Fruit fly (Drosophila melanogaster) whole organism, embryonic: ENCODE data around the gene CG45073.

Experiments used
- Asciz ChIP-seq: fragments of 200-800 bp; sonication (Bioruptor generic); optimal IDR thresholded peaks from 2 replicates; lab custom pipeline; 2017; ENCODE audit warnings: missing biosample characterization, mild to moderate bottlenecking, missing genetic modification characterization, missing genetic modification reagents
- Awh ChIP-seq: fragments of 200-800 bp; sonication (Bioruptor generic); IDR thresholded peaks from 2 replicates; pipeline ENCODE4, ENCODE4 v1.3.6; 2022; ENCODE audit warnings: missing biosample characterization, missing genetic modification characterization
- Bteb2 ChIP-seq: fragments of 200-800 bp; sonication (Bioruptor generic); optimal IDR thresholded peaks from 2 replicates; lab custom pipeline; 2016; ENCODE audit warnings: missing biosample characterization, missing genetic modification characterization
- CG10274 ChIP-seq: fragments of 200-800 bp; sonication (Bioruptor generic); optimal IDR thresholded peaks from 3 replicates; lab custom pipeline; 2017; ENCODE audit warnings: missing biosample characterization, mild to moderate bottlenecking, missing genetic modification characterization
- CG10431 ChIP-seq: fragments of 200-800 bp; sonication (Bioruptor generic); optimal IDR thresholded peaks from 3 replicates; lab custom pipeline; 2018; ENCODE audit warnings: missing biosample characterization, mild to moderate bottlenecking, missing genetic modification characterization
- CG11560 ChIP-seq: fragments of 200-800 bp; sonication (Bioruptor generic); IDR thresholded peaks from 3 replicates; pipeline ENCODE4 v1.3.6; 2022; ENCODE audit warnings: missing biosample characterization, missing genetic modification characterization
- CG12236 ChIP-seq: fragments of 200-800 bp; sonication (Bioruptor generic); optimal IDR thresholded peaks from 2 replicates; lab custom pipeline; 2016; ENCODE audit warnings: missing biosample characterization, missing genetic modification characterization
- CG13624 ChIP-seq: fragments of 200-800 bp; sonication (Bioruptor generic); optimal IDR thresholded peaks from 2 replicates; lab custom pipeline; 2016; ENCODE audit warnings: missing biosample characterization, missing genetic modification characterization
- CG15011 ChIP-seq: fragments of 200-800 bp; sonication (Bioruptor generic); optimal IDR thresholded peaks from 3 replicates; lab custom pipeline; 2018; ENCODE audit warnings: missing biosample characterization, mild to moderate bottlenecking, missing genetic modification characterization
- CG15601 ChIP-seq: fragments of 200-800 bp; sonication (Bioruptor generic); optimal IDR thresholded peaks from 3 replicates; lab custom pipeline; 2019; ENCODE audit warnings: missing biosample characterization, mild to moderate bottlenecking, missing genetic modification characterization, moderate library complexity
- CG16815 ChIP-seq: fragments of 200-800 bp; sonication (Bioruptor generic); optimal IDR thresholded peaks from 3 replicates; lab custom pipeline; 2017; ENCODE audit warnings: missing biosample characterization, mild to moderate bottlenecking, missing genetic modification characterization
- CG16863 ChIP-seq: fragments of 200-800 bp; sonication (Bioruptor generic); optimal IDR thresholded peaks from 3 replicates; lab custom pipeline; 2016; ENCODE audit warnings: missing biosample characterization, missing genetic modification characterization
- CG1832 ChIP-seq: fragments of 200-800 bp; sonication (Bioruptor generic); optimal IDR thresholded peaks from 2 replicates; lab custom pipeline; 2017; ENCODE audit warnings: missing biosample characterization, mild to moderate bottlenecking, missing genetic modification characterization, inconsistent platforms
- CG18599 ChIP-seq: fragments of 200-800 bp; sonication (Bioruptor generic); optimal IDR thresholded peaks from 3 replicates; lab custom pipeline; 2017; ENCODE audit warnings: missing biosample characterization, missing genetic modification characterization, mild to moderate bottlenecking, moderate library complexity, missing genetic modification reagents
- CG2875 ChIP-seq: fragments of 200-800 bp; sonication (Bioruptor generic); optimal IDR thresholded peaks from 2 replicates; lab custom pipeline; 2017; ENCODE audit warnings: missing biosample characterization, mild to moderate bottlenecking, missing genetic modification characterization, missing genetic modification reagents
- CG32532 ChIP-seq: fragments of 200-800 bp; sonication (Bioruptor generic); IDR thresholded peaks from 2 replicates; pipeline ENCODE4 v1.3.6; 2022; ENCODE audit warnings: missing biosample characterization, missing genetic modification characterization
- CG34376 ChIP-seq: fragments of 200-800 bp; sonication (Bioruptor generic); optimal IDR thresholded peaks from 2 replicates; lab custom pipeline; 2018; ENCODE audit warnings: missing biosample characterization, mild to moderate bottlenecking, missing genetic modification characterization
- CG4707 ChIP-seq: fragments of 200-800 bp; sonication (Bioruptor generic); optimal IDR thresholded peaks from 2 replicates; lab custom pipeline; 2018; ENCODE audit warnings: missing biosample characterization, mild to moderate bottlenecking, missing genetic modification characterization, moderate library complexity
- CG8281 ChIP-seq: fragments of 200-800 bp; sonication (Bioruptor generic); optimal IDR thresholded peaks from 2 replicates; lab custom pipeline; 2018; ENCODE audit warnings: missing biosample characterization, mild to moderate bottlenecking, missing genetic modification characterization, moderate library complexity
- CG8290 ChIP-seq, 3 experiments: fragments of 200-800 bp; sonication (Bioruptor generic); optimal IDR thresholded peaks; 2 replicates each; lab custom pipeline; 2016 to 2019; ENCODE audit warnings: missing biosample characterization in 3 of 3, missing genetic modification characterization in 3 of 3, mild to moderate bottlenecking in 2 of 3, moderate library complexity in 1 of 3
- CoRest ChIP-seq: fragments of 200-800 bp; sonication (Bioruptor generic); optimal IDR thresholded peaks from 3 replicates; lab custom pipeline; 2018; ENCODE audit warnings: missing biosample characterization, mild to moderate bottlenecking, missing genetic modification characterization, moderate library complexity
- Dad ChIP-seq: fragments of 200-800 bp; sonication (Bioruptor generic); optimal IDR thresholded peaks from 3 replicates; lab custom pipeline; 2016; ENCODE audit warnings: missing biosample characterization, missing genetic modification characterization
- Gsc ChIP-seq: fragments of 200-800 bp; sonication (Bioruptor generic); IDR thresholded peaks from 2 replicates; pipeline ENCODE4 v1.3.6; 2022; ENCODE audit warnings: missing biosample characterization, missing genetic modification characterization
- H15 ChIP-seq: fragments of 200-800 bp; sonication (Bioruptor generic); IDR thresholded peaks from 3 replicates; pipeline ENCODE4 v1.3.6; 2022; ENCODE audit warnings: missing biosample characterization, missing genetic modification characterization
- Hsf ChIP-seq: fragments of 200-800 bp; sonication (Bioruptor generic); optimal IDR thresholded peaks from 3 replicates; lab custom pipeline; 2016; ENCODE audit warnings: missing biosample characterization, missing genetic modification characterization
- Kr ChIP-seq: fragments of 200-800 bp; sonication (Bioruptor generic); optimal IDR thresholded peaks from 2 replicates; lab custom pipeline; 2017; ENCODE audit warnings: missing biosample characterization, mild to moderate bottlenecking, missing genetic modification characterization
- MTF-1 ChIP-seq: fragments of 200-800 bp; sonication (Bioruptor generic); optimal IDR thresholded peaks from 2 replicates; lab custom pipeline; 2018; ENCODE audit warnings: missing biosample characterization, mild to moderate bottlenecking, missing genetic modification characterization, borderline replicate concordance
- Mes4 ChIP-seq: fragments of 200-800 bp; sonication (Bioruptor generic); optimal IDR thresholded peaks from 2 replicates; lab custom pipeline; 2016; ENCODE audit warnings: missing biosample characterization, missing genetic modification characterization
- Trl ChIP-seq, 3 experiments: fragments of >200 bp in 2 of 3; fragments of 200-800 bp in 1 of 3; sonication (Bioruptor generic) in 1 of 3; optimal IDR thresholded peaks; 2 replicates in 1 of 3; 3 replicates in 2 of 3; lab custom pipeline; 2016 to 2017; ENCODE audit warnings: missing biosample characterization in 1 of 3, missing genetic modification characterization in 1 of 3
- ab ChIP-seq: fragments of 200-800 bp; sonication (Bioruptor generic); optimal IDR thresholded peaks from 2 replicates; lab custom pipeline; 2016; ENCODE audit warnings: missing biosample characterization, missing genetic modification characterization
- aop ChIP-seq: fragments of 200-800 bp; sonication (Bioruptor generic); IDR thresholded peaks from 2 replicates; pipeline ENCODE4 v1.3.6; 2022; ENCODE audit warnings: missing biosample characterization, missing genetic modification characterization
- bbx ChIP-seq: fragments of 200-800 bp; sonication (Bioruptor generic); IDR thresholded peaks from 2 replicates; pipeline ENCODE4 v1.3.6; 2022; ENCODE audit warnings: missing biosample characterization, missing genetic modification characterization; ENCODE audit not compliant: partially characterized antibody
- bigmax ChIP-seq: fragments of 200-800 bp; sonication (Bioruptor generic); optimal IDR thresholded peaks from 2 replicates; lab custom pipeline; 2018; ENCODE audit warnings: missing biosample characterization, mild to moderate bottlenecking, missing genetic modification characterization
- br ChIP-seq: fragments of >200 bp; optimal IDR thresholded peaks from 2 replicates; lab custom pipeline; 2017
- chm ChIP-seq: fragments of 200-800 bp; sonication (Bioruptor generic); IDR thresholded peaks from 2 replicates; pipeline ENCODE4 v1.3.6; 2022; ENCODE audit warnings: missing biosample characterization, missing genetic modification characterization
- da ChIP-seq: fragments of 200-800 bp; sonication (Bioruptor generic); optimal IDR thresholded peaks from 2 replicates; lab custom pipeline; 2016; ENCODE audit warnings: missing biosample characterization, missing genetic modification characterization
- gfzf ChIP-seq: fragments of 200-800 bp; sonication (Bioruptor generic); optimal IDR thresholded peaks from 2 replicates; lab custom pipeline; 2016; ENCODE audit warnings: missing biosample characterization, mild to moderate bottlenecking, missing genetic modification characterization, moderate library complexity
- ham ChIP-seq: fragments of 200-800 bp; sonication (Bioruptor generic); IDR thresholded peaks from 2 replicates; pipeline ENCODE4 v1.3.6; 2022; ENCODE audit warnings: missing biosample characterization, missing genetic modification characterization
- inv ChIP-seq: fragments of 200-800 bp; sonication (Bioruptor generic); IDR thresholded peaks from 2 replicates; pipeline ENCODE4 v1.3.6; 2022; ENCODE audit warnings: missing biosample characterization, missing genetic modification characterization; ENCODE audit not compliant: partially characterized antibody
- nerfin-2 ChIP-seq: fragments of 200-800 bp; sonication (Bioruptor generic); IDR thresholded peaks from 2 replicates; pipeline ENCODE4 v1.3.6; 2022; ENCODE audit warnings: missing biosample characterization, missing genetic modification characterization; ENCODE audit not compliant: partially characterized antibody
- onecut ChIP-seq: fragments of 200-800 bp; sonication (Bioruptor generic); IDR thresholded peaks from 2 replicates; pipeline ENCODE4 v1.3.6; 2022; ENCODE audit warnings: missing biosample characterization, missing genetic modification characterization
- org-1 ChIP-seq: fragments of 200-800 bp; sonication (Bioruptor generic); optimal IDR thresholded peaks from 2 replicates; lab custom pipeline; 2017; ENCODE audit warnings: missing biosample characterization, missing genetic modification characterization
- p53 ChIP-seq: fragments of 200-800 bp; sonication (Bioruptor generic); optimal IDR thresholded peaks from 2 replicates; lab custom pipeline; 2016; ENCODE audit warnings: missing biosample characterization, missing genetic modification characterization
- pan ChIP-seq, 4 experiments: fragments of >200 bp in 3 of 4; fragments of 200-800 bp in 1 of 4; sonication (Bioruptor generic) in 1 of 4; optimal IDR thresholded peaks in 3 of 4; IDR thresholded peaks in 1 of 4; 2 replicates each; pipeline versions ENCODE4 v1.3.6 to Lab custom; 2017 to 2022; ENCODE audit warnings: missing biosample characterization in 2 of 4, missing genetic modification characterization in 2 of 4, mixed read lengths in 1 of 4
- pnt ChIP-seq: fragments of 200-800 bp; sonication (Bioruptor generic); optimal IDR thresholded peaks from 3 replicates; lab custom pipeline; 2016; ENCODE audit warnings: missing biosample characterization, missing genetic modification characterization
- row ChIP-seq: fragments of 200-800 bp; sonication (Bioruptor generic); IDR thresholded peaks from 3 replicates; pipeline ENCODE4 v1.3.6; 2022; ENCODE audit warnings: missing biosample characterization, missing genetic modification characterization
- run ChIP-seq: fragments of 200-800 bp; sonication (Bioruptor generic); optimal IDR thresholded peaks from 3 replicates; lab custom pipeline; 2018; ENCODE audit warnings: missing biosample characterization, mild to moderate bottlenecking, missing genetic modification characterization
- scrt ChIP-seq: fragments of 200-800 bp; sonication (Bioruptor generic); optimal IDR thresholded peaks from 2 replicates; lab custom pipeline; 2018; ENCODE audit warnings: missing biosample characterization, mild to moderate bottlenecking, missing genetic modification characterization, moderate library complexity
- sr ChIP-seq: fragments of 200-800 bp; sonication (Bioruptor generic); IDR thresholded peaks from 3 replicates; pipeline ENCODE4 v1.3.6; 2022; ENCODE audit warnings: missing biosample characterization, missing genetic modification characterization
- usp ChIP-seq: fragments of >200 bp; optimal IDR thresholded peaks from 2 replicates; lab custom pipeline; 2017; ENCODE audit warnings: missing biosample characterization, missing genetic modification characterization
- z ChIP-seq: fragments of 200-800 bp; sonication (Bioruptor generic); IDR thresholded peaks from 3 replicates; pipeline ENCODE4 v1.3.6; 2022; ENCODE audit warnings: missing biosample characterization, missing genetic modification characterization

The CG45073 gene

DNA sequence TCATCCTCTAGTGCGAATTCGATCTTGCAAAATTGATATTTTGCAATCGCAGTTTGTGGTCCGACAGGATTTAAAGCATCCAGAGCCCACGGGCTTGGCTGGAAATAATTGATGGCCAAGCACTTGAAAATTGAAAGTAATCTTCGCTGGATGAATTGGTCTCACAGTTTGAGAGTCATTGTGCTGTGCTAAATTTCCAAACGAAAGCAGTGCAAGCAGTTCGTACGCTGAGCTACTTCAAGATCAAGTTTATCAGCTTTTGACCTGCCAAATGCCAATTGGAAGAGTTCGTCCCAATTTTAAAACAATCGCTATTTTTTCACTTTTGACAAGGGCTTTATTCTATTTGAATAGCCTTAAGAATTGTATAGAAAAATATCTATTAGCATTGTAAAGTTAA is 29.3 kb upstream of the CG45073 start:
- no peak for TF ChIP-seq org-1
- TF ChIP-seq CG16863 (GFP tag; lab: Kevin White, UChicago), result no peak
- TF ChIP-seq CG13624, result no peak
- no peak for TF ChIP-seq CG11560 (tag; lab: Robert Waterston, UW)
- TF ChIP-seq Kr, result no peak
- TF ChIP-seq MTF-1, result no peak
- no peak for TF ChIP-seq CG34376 (GFP tag; lab: Kevin White, UChicago)
- no peak for TF ChIP-seq CG2875
- 0 out of 2 replicates have a peak, but pooled peaks have one; percentile 24 for TF ChIP-seq CG32532 (GFP tag; lab: Robert Waterston, UW)
- TF ChIP-seq CG1832 (GFP tag; lab: Kevin White, UChicago), result no peak
- TF ChIP-seq pnt (GFP tag; lab: Kevin White, UChicago), result no peak
- no peak for TF ChIP-seq CG10431 (GFP tag; lab: Kevin White, UChicago)
- peak; percentile 32 for TF ChIP-seq CG15601
- TF ChIP-seq ham, result no peak
- TF ChIP-seq CoRest (tag; lab: Kevin White, UChicago), result no peak
- no peak for TF ChIP-seq Bteb2 (GFP tag; lab: Kevin White, UChicago)
- TF ChIP-seq chm, result no peak
- no peak for TF ChIP-seq ab (GFP tag; lab: Kevin White, UChicago)
- 0 out of 2 replicates have a peak, but pooled peaks have one; percentile 22 for TF ChIP-seq bbx (GFP tag; lab: Robert Waterston, UW)
- TF ChIP-seq pan (optimal IDR thresholded peaks at IDR 0.05; lab: Kevin White, UChicago), result no peak
- TF ChIP-seq pan (GFP tag; optimal IDR thresholded peaks at IDR 0.05 in 1 of 2, IDR thresholded peaks at IDR 0.05 in 1 of 2), result no peak
- no peak for TF ChIP-seq z (GFP tag; lab: Robert Waterston, UW)
- no peak for TF ChIP-seq CG16815
- no peak for TF ChIP-seq CG18599
- TF ChIP-seq inv (GFP tag; lab: Robert Waterston, UW), result no peak
- TF ChIP-seq CG12236 (GFP tag; lab: Kevin White, UChicago), result no peak
- no peak for TF ChIP-seq gfzf (GFP tag; lab: Kevin White, UChicago)
- TF ChIP-seq CG4707 (GFP tag; lab: Kevin White, UChicago), result no peak
- TF ChIP-seq bigmax (GFP tag; lab: Kevin White, UChicago), result no peak
- no peak for TF ChIP-seq Dad (GFP tag; lab: Kevin White, UChicago)
- TF ChIP-seq onecut (GFP tag; lab: Robert Waterston, UW), result no peak
- no peak for TF ChIP-seq p53
- no peak for TF ChIP-seq Asciz (GFP tag; lab: Kevin White, UChicago)
- no peak for TF ChIP-seq CG8281 (tag; lab: Kevin White, UChicago)
- no peak for TF ChIP-seq Hsf (GFP tag; lab: Kevin White, UChicago)
- TF ChIP-seq H15 (GFP tag; lab: Robert Waterston, UW), result no peak
- TF ChIP-seq CG10274 (GFP tag; lab: Kevin White, UChicago), result no peak
- TF ChIP-seq Mes4, result no peak
- no peak for TF ChIP-seq br (lab: Kevin White, UChicago)
- TF ChIP-seq row, result no peak
- no peak for TF ChIP-seq CG15011 (GFP tag; lab: Kevin White, UChicago)
- no peak for TF ChIP-seq run (tag; lab: Kevin White, UChicago)
- TF ChIP-seq aop (GFP tag; lab: Robert Waterston, UW), result no peak
- no peak for TF ChIP-seq CG8290 (GFP tag; optimal IDR thresholded peaks at IDR 0.05; lab: Kevin White, UChicago)
- TF ChIP-seq CG8290 (tag; optimal IDR thresholded peaks at IDR 0.05; lab: Kevin White, UChicago), result peak in 1 of 2 experiments; percentile 47
- TF ChIP-seq Trl (optimal IDR thresholded peaks at IDR 0.05; lab: Kevin White, UChicago), result no peak
- TF ChIP-seq Trl (GFP tag; optimal IDR thresholded peaks at IDR 0.05; lab: Kevin White, UChicago), result no peak
- no peak for TF ChIP-seq nerfin-2
- no peak for TF ChIP-seq sr (GFP tag; lab: Robert Waterston, UW)
- no peak for TF ChIP-seq Gsc
- no peak for TF ChIP-seq Awh (GFP tag; lab: Robert Waterston, UW)
- TF ChIP-seq usp (GFP tag; lab: Kevin White, UChicago), result no peak
- TF ChIP-seq da (GFP tag; lab: Kevin White, UChicago), result no peak
- no peak for TF ChIP-seq scrt (GFP tag; lab: Kevin White, UChicago)
